Worm (Caenorhabditis elegans): Measurements from ENCODE around the gene best-14.

The best-14 gene

ce11 chrV:10557094-10557493, 682 bp upstream of the best-14 start:
- TF ChIP-seq ces-1 (GFP tag; optimal IDR thresholded peaks at IDR 0.05): no peak
- TF ChIP-seq mls-2 (tag; optimal IDR thresholded peaks at IDR 0.05): no peak
- TF ChIP-seq ztf-11 (tag; optimal IDR thresholded peaks at IDR 0.05): no peak
- no peak for TF ChIP-seq drap-1 (GFP tag; optimal IDR thresholded peaks at IDR 0.05)
- no peak for TF ChIP-seq ceh-43 (GFP tag; optimal IDR thresholded peaks at IDR 0.05)

DNA sequence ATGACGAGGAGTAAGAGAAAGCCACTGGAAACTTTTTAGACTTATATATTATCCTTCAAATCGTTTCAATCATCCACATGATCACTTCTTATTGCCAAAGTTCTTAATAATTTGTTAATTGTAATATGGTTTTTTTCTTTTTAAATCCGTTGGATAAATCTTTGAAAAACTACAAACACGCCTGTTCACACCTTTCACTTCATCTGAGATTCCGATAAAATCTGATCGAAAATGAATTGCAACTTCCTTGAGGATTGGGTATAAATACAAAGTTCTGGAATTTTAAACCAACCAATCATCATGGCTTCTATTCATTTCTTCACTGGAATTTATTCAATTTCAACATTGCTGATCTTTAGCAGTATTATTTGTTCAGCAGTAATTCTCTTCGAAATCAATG, 2.8 kb downstream of the best-14 start, which contains the start of gene col-152:
TSS of gene col-152 (plus strand) at position 301 of the 400 bp plus-strand sequence.
- TF ChIP-seq M03D4.4 (tag; optimal IDR thresholded peaks at IDR 0.05) (no peak), elt-3 (tag; optimal IDR thresholded peaks at IDR 0.05) (no peak), blmp-1 (tag; optimal IDR thresholded peaks at IDR 0.05) (no peak), ceh-43 (GFP tag; optimal IDR thresholded peaks at IDR 0.05) (no peak), nhr-76 (tag; optimal IDR thresholded peaks at IDR 0.05) (no peak), nhr-2 (tag; optimal IDR thresholded peaks at IDR 0.05) (no peak), snpc-4 (tag; optimal IDR thresholded peaks at IDR 0.05) (no peak), mab-5 (tag; optimal IDR thresholded peaks at IDR 0.05) (no peak), sem-2 (GFP tag; optimal IDR thresholded peaks at IDR 0.05) (no peak), unc-62 (GFP tag; optimal IDR thresholded peaks at IDR 0.05) (no peak)

DNA sequence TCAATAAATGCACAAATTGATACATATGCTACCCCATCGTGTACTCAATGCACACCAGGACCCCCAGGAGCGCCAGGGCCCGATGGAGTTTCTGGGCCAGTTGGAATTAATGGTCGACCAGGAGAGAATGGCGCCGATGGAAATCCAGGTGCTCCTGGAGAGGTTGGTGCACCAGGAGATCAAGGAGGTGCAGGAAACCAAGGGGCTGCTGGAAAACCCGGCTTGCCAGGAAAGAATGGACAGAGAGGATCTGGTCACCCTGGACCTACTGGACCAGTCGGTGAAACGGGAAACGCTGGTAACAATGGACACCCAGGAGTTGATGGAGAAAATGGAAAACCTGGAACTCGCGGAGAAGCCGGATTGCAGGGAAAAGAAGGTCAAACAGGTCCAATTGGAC, 3.9 kb downstream of the best-14 start:
- TF ChIP-seq hlh-1 (tag; optimal IDR thresholded peaks at IDR 0.05): no peak
- TF ChIP-seq nhr-12 (tag; optimal IDR thresholded peaks at IDR 0.05): no peak
- no peak for TF ChIP-seq nhr-2 (tag; optimal IDR thresholded peaks at IDR 0.05)
- TF ChIP-seq ces-1 (GFP tag; optimal IDR thresholded peaks at IDR 0.05): no peak

- no peak for TF ChIP-seq mls-2 (tag; optimal IDR thresholded peaks at IDR 0.05)
- TF ChIP-seq cnd-1 (tag; optimal IDR thresholded peaks at IDR 0.05): no peak
- no peak for TF ChIP-seq snpc-4 (tag; optimal IDR thresholded peaks at IDR 0.05)
- no peak for TF ChIP-seq elt-1 (tag; optimal IDR thresholded peaks at IDR 0.05; ENCODE audit: borderline replicate concordance, insufficient read depth)
- no peak for TF ChIP-seq tbx-8 (GFP tag; optimal IDR thresholded peaks at IDR 0.05)
- TF ChIP-seq M03D4.4 (tag; optimal IDR thresholded peaks at IDR 0.05): no peak
- TF ChIP-seq pha-4 (tag; optimal IDR thresholded peaks at IDR 0.05): no peak
- no peak for TF ChIP-seq ceh-83 (GFP tag; optimal IDR thresholded peaks at IDR 0.05)
- no peak for TF ChIP-seq nhr-76 (tag; optimal IDR thresholded peaks at IDR 0.05)
- no peak for TF ChIP-seq ham-2 (GFP tag; optimal IDR thresholded peaks at IDR 0.05)
- no peak for TF ChIP-seq ztf-11 (tag; optimal IDR thresholded peaks at IDR 0.05)
- no peak for TF ChIP-seq lin-32 (GFP tag; optimal IDR thresholded peaks at IDR 0.05)
- no peak for TF ChIP-seq unc-120 (tag; optimal IDR thresholded peaks at IDR 0.05; ENCODE audit: poor library complexity, severe bottlenecking)
- TF ChIP-seq mab-5 (tag; optimal IDR thresholded peaks at IDR 0.05): no peak
- no peak for TF ChIP-seq ceh-43 (GFP tag; optimal IDR thresholded peaks at IDR 0.05)
Measured at ce11 chrV:10562817-10563216, 5.0 kb downstream of the best-14 start.

DNA sequence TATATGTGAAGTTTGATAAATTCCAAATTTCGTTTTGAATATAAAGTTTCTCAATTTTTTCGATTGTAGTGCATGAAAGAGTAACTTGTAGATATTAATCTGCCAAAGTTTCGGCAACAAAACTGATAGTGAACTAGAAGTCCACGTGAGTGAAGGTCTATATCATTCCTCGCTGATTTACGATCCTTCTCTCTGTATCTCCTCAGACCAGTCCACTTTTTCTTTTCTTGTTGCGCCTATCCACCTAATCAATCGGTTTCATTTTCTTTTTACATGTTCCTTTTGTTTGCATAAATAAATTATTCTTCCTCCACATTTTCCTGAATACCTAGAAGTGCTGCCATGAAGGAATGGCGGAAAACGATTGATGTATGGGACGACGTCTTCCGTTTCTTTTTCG, 6.4 kb downstream of the best-14 start:
- TF ChIP-seq snpc-4 (tag; optimal IDR thresholded peaks at IDR 0.05) (no peak), mab-5 (tag; optimal IDR thresholded peaks at IDR 0.05) (no peak), ces-1 (GFP tag; optimal IDR thresholded peaks at IDR 0.05) (no peak), elt-3 (tag; optimal IDR thresholded peaks at IDR 0.05) (no peak), nhr-2 (tag; optimal IDR thresholded peaks at IDR 0.05) (no peak), unc-62 (GFP tag; optimal IDR thresholded peaks at IDR 0.05) (no peak), nhr-28 (tag; optimal IDR thresholded peaks at IDR 0.05) (no peak), tbx-8 (GFP tag; optimal IDR thresholded peaks at IDR 0.05) (no peak), lin-32 (GFP tag; optimal IDR thresholded peaks at IDR 0.05) (no peak), ceh-39 (tag; optimal IDR thresholded peaks at IDR 0.05) (no peak), mls-2 (tag; optimal IDR thresholded peaks at IDR 0.05) (no peak), ceh-83 (GFP tag; optimal IDR thresholded peaks at IDR 0.05) (no peak), ham-2 (GFP tag; optimal IDR thresholded peaks at IDR 0.05) (no peak), hlh-1 (tag; optimal IDR thresholded peaks at IDR 0.05) (no peak), unc-39 (tag; optimal IDR thresholded peaks at IDR 0.05) (no peak), nhr-12 (tag; optimal IDR thresholded peaks at IDR 0.05) (no peak)

ce11 chrV:10564830-10565365, 7.1 kb downstream of the best-14 start, which contains the start of gene cat-4:
cat-4 (plus strand) TSS chrV:10564880.
- no peak for TF ChIP-seq ham-2 (GFP tag; optimal IDR thresholded peaks at IDR 0.05)
- no peak for TF ChIP-seq nhr-76 (tag; optimal IDR thresholded peaks at IDR 0.05)
